Worm (Caenorhabditis elegans) whole organism, L2 larva: ENCODE measurements around the gene sod-3.

Source experiments
- ceh-16 ChIP-seq: fragments of 150-350 bp; optimal IDR thresholded peaks from 2 replicates; lab custom pipeline; 2014; ENCODE audit warnings: missing biosample characterization, missing genetic modification characterization
- elt-1 ChIP-seq: fragments of 150-350 bp; optimal IDR thresholded peaks from 2 replicates; lab custom pipeline; 2014; ENCODE audit warnings: missing biosample characterization, missing genetic modification characterization
- lin-39 ChIP-seq: fragments of 150-350 bp; optimal IDR thresholded peaks from 2 replicates; lab custom pipeline; 2014; ENCODE audit warnings: missing biosample characterization, missing genetic modification reagents, missing genetic modification characterization
- lsy-2 ChIP-seq, 2 experiments: fragments of 150-350 bp in 1 of 2; sonication (generic microtip) in 1 of 2; optimal IDR thresholded peaks; 2 replicates each; lab custom pipeline; 2014 to 2017; ENCODE audit warnings: missing biosample characterization in 2 of 2, missing genetic modification characterization in 2 of 2
- mdl-1 ChIP-seq, 2 experiments: fragments of 150-350 bp in 1 of 2; sonication (generic microtip) in 1 of 2; optimal IDR thresholded peaks; 2 replicates each; lab custom pipeline; 2017; ENCODE audit warnings: missing biosample characterization in 2 of 2, missing genetic modification characterization in 2 of 2
- nhr-12 ChIP-seq: fragments of 150-350 bp; optimal IDR thresholded peaks from 2 replicates; lab custom pipeline; 2014; ENCODE audit warnings: missing biosample characterization, missing genetic modification characterization
- nhr-23 ChIP-seq: fragments of 150-350 bp; optimal IDR thresholded peaks from 2 replicates; lab custom pipeline; 2014; ENCODE audit warnings: missing biosample characterization, missing genetic modification reagents, missing genetic modification characterization
- nhr-25 ChIP-seq: fragments of 150-350 bp; sonication (generic microtip); optimal IDR thresholded peaks from 3 replicates; lab custom pipeline; 2014; ENCODE audit warnings: missing biosample characterization, missing genetic modification characterization
- peb-1 ChIP-seq: fragments of 150-350 bp; optimal IDR thresholded peaks from 2 replicates; lab custom pipeline; 2014; ENCODE audit warnings: missing biosample characterization, missing genetic modification characterization
- unc-62 ChIP-seq: fragments of 150-350 bp; optimal IDR thresholded peaks from 2 replicates; lab custom pipeline; 2014; ENCODE audit warnings: missing biosample characterization, missing genetic modification reagents, missing genetic modification characterization
- zag-1 ChIP-seq: fragments of 150-350 bp; optimal IDR thresholded peaks from 2 replicates; lab custom pipeline; 2014; ENCODE audit warnings: missing biosample characterization, missing genetic modification characterization
- ztf-1 ChIP-seq: fragments of 200-800 bp; sonication (Bioruptor generic); conservative IDR thresholded peaks from 2 replicates; pipeline ENCODE4 v1.3.6; 2022; ENCODE audit warnings: missing genetic modification characterization, missing compliant biosample characterization

ce11 chrX:17139204-17139780 lies 46.7 kb downstream of the sod-3 start:
- TF ChIP-seq peb-1 (tag; lab: Kevin White, UChicago): no peak
- no peak for TF ChIP-seq nhr-23 (tag; lab: Kevin White, UChicago)
- no peak for TF ChIP-seq mdl-1 (tag; optimal IDR thresholded peaks at IDR 0.05; lab: Kevin White, UChicago)
- TF ChIP-seq zag-1 (tag; lab: Kevin White, UChicago): no peak
- no peak for TF ChIP-seq elt-1 (tag; lab: Kevin White, UChicago)
- no peak for TF ChIP-seq nhr-12
- no peak for TF ChIP-seq unc-62 (GFP tag; lab: Kevin White, UChicago)
- no peak for TF ChIP-seq ceh-16 (tag; lab: Kevin White, UChicago)
- TF ChIP-seq lsy-2 (tag; optimal IDR thresholded peaks at IDR 0.05; lab: Kevin White, UChicago): no peak
- no peak for TF ChIP-seq nhr-25 (tag; lab: Kevin White, UChicago)
- TF ChIP-seq ztf-1: no peak
- no peak for TF ChIP-seq lin-39 (tag; lab: Kevin White, UChicago)
